Worm (Caenorhabditis elegans) whole organism, young adult: ENCODE data around the gene zyg-11.
A peak's percentile ranks its signal among the peaks of the same experiment; 100 is the strongest.

ENCODE experiments used
- B0261.1 ChIP-seq: sonication (generic microtip); optimal IDR thresholded peaks from 2 replicates; lab custom pipeline; 2016; ENCODE audit warnings: mild to moderate bottlenecking, missing genetic modification characterization, moderate library complexity, missing compliant biosample characterization
- F22D6.2 ChIP-seq: sonication (generic microtip); optimal IDR thresholded peaks from 2 replicates; lab custom pipeline; 2016; ENCODE audit warnings: mild to moderate bottlenecking, missing genetic modification characterization, missing compliant biosample characterization
- F37B4.10 ChIP-seq: fragments of 200-800 bp; sonication (Bioruptor generic); IDR thresholded peaks from 2 replicates; pipeline ENCODE4 v1.3.6; 2022; ENCODE audit warnings: missing genetic modification characterization, missing compliant biosample characterization
- F39B2.1 ChIP-seq: fragments of 200-800 bp; sonication (Bioruptor generic); IDR thresholded peaks from 2 replicates; pipeline ENCODE4 v1.3.6; 2022; ENCODE audit warnings: missing genetic modification reagents, missing genetic modification characterization, missing compliant biosample characterization
- F57A8.1 ChIP-seq: fragments of 200-800 bp; sonication (Bioruptor generic); optimal IDR thresholded peaks from 2 replicates; lab custom pipeline; 2018; ENCODE audit warnings: mild to moderate bottlenecking, missing genetic modification characterization, moderate library complexity, missing compliant biosample characterization
- F57C9.4 ChIP-seq: sonication (generic microtip); optimal IDR thresholded peaks from 2 replicates; lab custom pipeline; 2017; ENCODE audit warnings: mild to moderate bottlenecking, missing genetic modification characterization, missing compliant biosample characterization
- K11D2.4 ChIP-seq: fragments of 200-800 bp; sonication (Bioruptor generic); IDR thresholded peaks from 2 replicates; pipeline ENCODE4 v1.3.6; 2022; ENCODE audit warnings: missing genetic modification reagents, missing genetic modification characterization, missing compliant biosample characterization
- athp-1 ChIP-seq: sonication (generic microtip); optimal IDR thresholded peaks from 2 replicates; lab custom pipeline; 2017; ENCODE audit warnings: mild to moderate bottlenecking, missing genetic modification characterization, missing compliant biosample characterization
- attf-5 ChIP-seq: fragments of 200-800 bp; sonication (Bioruptor generic); optimal IDR thresholded peaks from 2 replicates; lab custom pipeline; 2018; ENCODE audit warnings: mild to moderate bottlenecking, missing genetic modification characterization, missing compliant biosample characterization
- ccch-3 ChIP-seq: fragments of 200-800 bp; sonication (Bioruptor generic); optimal IDR thresholded peaks from 2 replicates; lab custom pipeline; 2018; ENCODE audit warnings: mild to moderate bottlenecking, missing genetic modification characterization, missing compliant biosample characterization
- cebp-1 ChIP-seq, 2 experiments: fragments of 200-800 bp in 1 of 2; sonication (Bioruptor generic) in 1 of 2; sonication (generic microtip) in 1 of 2; IDR thresholded peaks in 1 of 2; optimal IDR thresholded peaks in 1 of 2; 2 replicates each; pipeline versions ENCODE4 v1.3.6 to Lab custom; 2017 to 2022; ENCODE audit warnings: missing compliant biosample characterization in 2 of 2, missing genetic modification characterization in 2 of 2, mild to moderate bottlenecking in 1 of 2, missing genetic modification reagents in 1 of 2, moderate library complexity in 1 of 2
- ceh-27 ChIP-seq: fragments of 200-800 bp; sonication (Bioruptor generic); optimal IDR thresholded peaks from 2 replicates; lab custom pipeline; 2018; ENCODE audit warnings: mild to moderate bottlenecking, missing genetic modification characterization, moderate library complexity, missing compliant biosample characterization
- ceh-40 ChIP-seq: fragments of 200-800 bp; sonication (Bioruptor generic); IDR thresholded peaks from 2 replicates; pipeline ENCODE4 v1.3.6; 2022; ENCODE audit warnings: missing genetic modification characterization, missing compliant biosample characterization
- chd-7 ChIP-seq: sonication (generic microtip); optimal IDR thresholded peaks from 2 replicates; lab custom pipeline; 2016; ENCODE audit warnings: mild to moderate bottlenecking, missing genetic modification characterization, moderate library complexity, missing compliant biosample characterization
- dpff-1 ChIP-seq: sonication (generic microtip); optimal IDR thresholded peaks from 2 replicates; lab custom pipeline; 2017; ENCODE audit warnings: mild to moderate bottlenecking, missing genetic modification characterization, missing compliant biosample characterization
- egrh-3 ChIP-seq: fragments of 200-800 bp; sonication (Bioruptor generic); IDR thresholded peaks from 2 replicates; pipeline ENCODE4 v1.3.6; 2022; ENCODE audit warnings: missing genetic modification reagents, missing genetic modification characterization, missing compliant biosample characterization
- fkh-3 ChIP-seq: sonication (generic microtip); optimal IDR thresholded peaks from 2 replicates; lab custom pipeline; 2016; ENCODE audit warnings: mild to moderate bottlenecking, missing genetic modification characterization, missing compliant biosample characterization
- gei-17 ChIP-seq: fragments of 200-800 bp; sonication (Bioruptor generic); optimal IDR thresholded peaks from 2 replicates; lab custom pipeline; 2018; ENCODE audit warnings: mild to moderate bottlenecking, missing genetic modification characterization, missing compliant biosample characterization
- let-607 ChIP-seq, 2 experiments: fragments of 200-800 bp in 1 of 2; sonication (Bioruptor generic) in 1 of 2; sonication (generic microtip) in 1 of 2; optimal IDR thresholded peaks; 2 replicates each; lab custom pipeline; 2016 to 2018; ENCODE audit warnings: mild to moderate bottlenecking in 2 of 2, missing compliant biosample characterization in 2 of 2, missing genetic modification characterization in 2 of 2, moderate library complexity in 2 of 2, missing genotype in 1 of 2
- lin-40 ChIP-seq: sonication (generic microtip); optimal IDR thresholded peaks from 2 replicates; lab custom pipeline; 2016; ENCODE audit warnings: missing genetic modification characterization, mild to moderate bottlenecking, missing compliant biosample characterization, missing genotype, missing genetic modification reagents
- mcd-1 ChIP-seq: fragments of 200-800 bp; sonication (Bioruptor generic); IDR thresholded peaks from 2 replicates; pipeline ENCODE4 v1.3.6; 2022; ENCODE audit warnings: missing genetic modification reagents, missing genetic modification characterization, missing compliant biosample characterization
- mel-28 ChIP-seq: sonication (generic microtip); optimal IDR thresholded peaks from 2 replicates; lab custom pipeline; 2016; ENCODE audit warnings: borderline replicate concordance, mild to moderate bottlenecking, missing genetic modification characterization, missing compliant biosample characterization
- mes-4 ChIP-seq: sonication (generic microtip); optimal IDR thresholded peaks from 2 replicates; lab custom pipeline; 2016; ENCODE audit warnings: missing genotype, missing genetic modification characterization, missing compliant biosample characterization
- nfya-1 ChIP-seq: sonication (generic microtip); optimal IDR thresholded peaks from 2 replicates; lab custom pipeline; 2017; ENCODE audit warnings: antibody characterized with exemption, missing compliant biosample characterization, missing genetic modification characterization, borderline replicate concordance; ENCODE audit not compliant: insufficient read depth
- nhr-80 ChIP-seq: sonication (generic microtip); optimal IDR thresholded peaks from 2 replicates; lab custom pipeline; 2016; ENCODE audit warnings: missing genetic modification characterization, missing compliant biosample characterization
- pbrm-1 ChIP-seq: fragments of 200-800 bp; sonication (Bioruptor generic); IDR thresholded peaks from 2 replicates; pipeline ENCODE4 v1.3.6; 2022; ENCODE audit warnings: missing genetic modification reagents, missing genetic modification characterization, missing compliant biosample characterization
- rpc-1 ChIP-seq, 2 experiments: fragments of 150-350 bp in 1 of 2; sonication (generic microtip) in 1 of 2; optimal IDR thresholded peaks; 2 replicates each; lab custom pipeline; 2014 to 2018; ENCODE audit warnings: missing biosample characterization in 1 of 2, missing genetic modification characterization in 1 of 2, missing genetic modification reagents in 1 of 2, missing genotype in 1 of 2
- snpc-1.1 ChIP-seq: sonication (generic microtip); optimal IDR thresholded peaks from 2 replicates; lab custom pipeline; 2017; ENCODE audit warnings: missing genetic modification characterization, mild to moderate bottlenecking, missing compliant biosample characterization, antibody characterized with exemption, moderate library complexity, missing genotype, missing genetic modification reagents; ENCODE audit not compliant: insufficient read depth
- ztf-22 ChIP-seq: fragments of 200-800 bp; sonication (Bioruptor generic); optimal IDR thresholded peaks from 2 replicates; lab custom pipeline; 2018; ENCODE audit warnings: mild to moderate bottlenecking, missing genetic modification characterization, moderate library complexity, missing compliant biosample characterization

zyg-11 gene

ce11 chrII:8004157-8004556, 13.3 kb upstream of the zyg-11 start, which contains the start of gene pgp-11 (continued):
- TF ChIP-seq B0261.1 (tag; lab: Kevin White, UChicago) (no peak), nfya-1 (tag; lab: Kevin White, UChicago) (no peak), F22D6.2 (tag; lab: Kevin White, UChicago) (no peak)

ce11 chrII:8004752-8005151, 12.7 kb upstream of the zyg-11 start:
- TF ChIP-seq egrh-3 (no peak), nhr-80 (tag; lab: Kevin White, UChicago) (peak; percentile 10), cebp-1 (GFP tag; IDR thresholded peaks at IDR 0.05; lab: Robert Waterston, UW) (no peak), cebp-1 (tag; optimal IDR thresholded peaks at IDR 0.05; lab: Kevin White, UChicago) (no peak), snpc-1.1 (tag; lab: Kevin White, UChicago) (no peak)
- TF ChIP-seq, all 124 proteins: peak for 1

ce11 chrII:8006962-8007361, 10.5 kb upstream of the zyg-11 start:
- TF ChIP-seq K11D2.4 (GFP tag; lab: Robert Waterston, UW) (no peak), ccch-3 (GFP tag; lab: Kevin White, UChicago) (no peak), lin-40 (no peak), mel-28 (tag; lab: Kevin White, UChicago) (no peak), mes-4 (no peak), ztf-22 (GFP tag; lab: Kevin White, UChicago) (no peak), F57A8.1 (GFP tag; lab: Kevin White, UChicago) (no peak), dpff-1 (tag; lab: Kevin White, UChicago) (no peak), attf-5 (GFP tag; lab: Kevin White, UChicago) (no peak), athp-1 (tag; lab: Kevin White, UChicago) (no peak), rpc-1 (optimal IDR thresholded peaks at IDR 0.05; lab: Kevin White, UChicago) (no peak), rpc-1 (tag; optimal IDR thresholded peaks at IDR 0.05; lab: Kevin White, UChicago) (no peak), ceh-27 (GFP tag; lab: Kevin White, UChicago) (no peak), F39B2.1 (GFP tag; lab: Robert Waterston, UW) (no peak), let-607 (tag; optimal IDR thresholded peaks at IDR 0.05; lab: Kevin White, UChicago) (no peak), fkh-3 (tag; lab: Kevin White, UChicago) (no peak), ceh-40 (GFP tag; lab: Robert Waterston, UW) (no peak), egrh-3 (no peak)
- TF ChIP-seq, all 124 proteins: peak for 0

- TF ChIP-seq mcd-1 (GFP tag; lab: Robert Waterston, UW) (no peak), F37B4.10 (no peak), pbrm-1 (GFP tag; lab: Robert Waterston, UW) (no peak), K11D2.4 (GFP tag; lab: Robert Waterston, UW) (no peak), gei-17 (no peak), F57C9.4 (no peak), chd-7 (no peak)
Measured at ce11 chrII:8008334-8008733, 9.1 kb upstream of the zyg-11 start, which contains the start of gene glna-2. TSS of gene glna-2 (plus strand) at chrII:8008634.
